Fruit fly (Drosophila melanogaster): ENCODE data around the gene CG1637.

The CG1637 gene

DNA sequence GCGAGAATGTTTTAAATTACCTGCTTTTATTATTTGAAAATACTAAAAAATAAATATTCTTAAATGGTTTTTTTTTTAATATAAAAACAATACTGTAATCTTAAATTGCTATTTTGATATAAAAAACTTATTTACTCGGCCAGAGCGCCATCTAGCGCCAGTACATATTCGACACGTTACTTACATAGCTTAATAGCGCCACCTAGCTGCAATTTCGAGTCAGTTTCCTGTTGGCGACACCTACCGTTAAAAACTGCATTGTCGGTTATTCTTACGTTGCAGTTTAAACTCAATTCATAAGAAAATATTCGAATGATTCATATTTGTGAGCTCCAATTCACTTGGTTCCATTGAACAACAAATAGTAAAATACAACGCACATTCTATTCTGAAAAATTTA lies 45.3 kb downstream of the CG1637 start:
- peak; percentile 77 for TF ChIP-seq ovo (GFP tag; optimal IDR thresholded peaks at IDR 0.05)
- no peak for TF ChIP-seq CG7045 (GFP tag; optimal IDR thresholded peaks at IDR 0.05)
- TF ChIP-seq CG11617 (GFP tag; optimal IDR thresholded peaks at IDR 0.05), result peak; percentile 20
- TF ChIP-seq Hr96 (GFP tag; optimal IDR thresholded peaks at IDR 0.05), result peak; percentile 69
- TF ChIP-seq toe (GFP tag; optimal IDR thresholded peaks at IDR 0.05), result peak; percentile 37
- peak; percentile 86 for TF ChIP-seq CG1620 (GFP tag; optimal IDR thresholded peaks at IDR 0.05)
- TF ChIP-seq pad (GFP tag; optimal IDR thresholded peaks at IDR 0.05), result peak; percentile 57
- TF ChIP-seq cic (GFP tag; optimal IDR thresholded peaks at IDR 0.05), result no peak
- no peak for TF ChIP-seq kay (GFP tag; ENCODE audit: borderline replicate concordance)
- no peak for TF ChIP-seq CG33017 (tag; optimal IDR thresholded peaks at IDR 0.05)
- TF ChIP-seq Crg-1 (GFP tag; optimal IDR thresholded peaks at IDR 0.05), result peak; percentile 58
- TF ChIP-seq Mnt (GFP tag; optimal IDR thresholded peaks at IDR 0.05), result peak; percentile 62
- peak; percentile 77 for TF ChIP-seq tj (GFP tag; optimal IDR thresholded peaks at IDR 0.05)
- TF ChIP-seq CG14711 (tag; optimal IDR thresholded peaks at IDR 0.05), result peak; percentile 37
- TF ChIP-seq bab1 (GFP tag; optimal IDR thresholded peaks at IDR 0.05), result peak; percentile 78
- no peak for TF ChIP-seq Clk (GFP tag; optimal IDR thresholded peaks at IDR 0.05)
- TF ChIP-seq CG5204 (GFP tag; optimal IDR thresholded peaks at IDR 0.05), result peak; percentile 29
- peak; percentile 67 for TF ChIP-seq CG7101 (tag; optimal IDR thresholded peaks at IDR 0.05)

DNA sequence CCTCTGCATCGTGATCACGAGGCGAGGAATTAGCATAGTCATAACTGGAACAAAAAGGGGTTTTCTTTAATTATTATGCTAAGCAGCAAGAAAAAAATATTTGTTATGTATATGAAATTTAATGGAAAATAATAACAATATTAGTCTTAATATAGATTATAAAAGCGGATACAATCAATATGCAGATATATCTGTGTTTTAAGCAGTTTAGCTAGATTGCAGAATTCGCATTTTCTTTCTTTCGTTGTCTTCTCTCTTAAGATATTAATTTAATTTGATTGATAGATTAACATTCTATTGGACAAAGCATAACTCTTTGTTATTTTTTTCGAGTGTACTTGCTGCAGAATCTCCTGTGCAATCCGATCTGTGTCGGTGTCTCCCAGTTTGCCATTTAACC lies 50.4 kb downstream of the CG1637 start:
- no peak for TF ChIP-seq bab1 (GFP tag; optimal IDR thresholded peaks at IDR 0.05)
- TF ChIP-seq kay (GFP tag; ENCODE audit: borderline replicate concordance), result no peak
- TF ChIP-seq toe (GFP tag; optimal IDR thresholded peaks at IDR 0.05), result no peak
- TF ChIP-seq CG12768 (GFP tag; optimal IDR thresholded peaks at IDR 0.05), result no peak
- TF ChIP-seq tj (GFP tag; optimal IDR thresholded peaks at IDR 0.05), result no peak
- no peak for TF ChIP-seq Mnt (GFP tag; optimal IDR thresholded peaks at IDR 0.05)
- no peak for TF ChIP-seq cic (GFP tag; optimal IDR thresholded peaks at IDR 0.05)
- no peak for TF ChIP-seq Hr96 (GFP tag; optimal IDR thresholded peaks at IDR 0.05)
- no peak for TF ChIP-seq ovo (GFP tag; optimal IDR thresholded peaks at IDR 0.05)
- no peak for TF ChIP-seq pad (GFP tag; optimal IDR thresholded peaks at IDR 0.05)
- TF ChIP-seq CG7045 (GFP tag; optimal IDR thresholded peaks at IDR 0.05), result no peak
- TF ChIP-seq CG11617 (GFP tag; optimal IDR thresholded peaks at IDR 0.05), result no peak
- TF ChIP-seq CG5204 (GFP tag; optimal IDR thresholded peaks at IDR 0.05), result no peak
- no peak for TF ChIP-seq Crg-1 (GFP tag; optimal IDR thresholded peaks at IDR 0.05)
- TF ChIP-seq CG14711 (tag; optimal IDR thresholded peaks at IDR 0.05), result no peak
- no peak for TF ChIP-seq cnc (optimal IDR thresholded peaks at IDR 0.05)
- no peak for TF ChIP-seq Clk (GFP tag; optimal IDR thresholded peaks at IDR 0.05)

DNA sequence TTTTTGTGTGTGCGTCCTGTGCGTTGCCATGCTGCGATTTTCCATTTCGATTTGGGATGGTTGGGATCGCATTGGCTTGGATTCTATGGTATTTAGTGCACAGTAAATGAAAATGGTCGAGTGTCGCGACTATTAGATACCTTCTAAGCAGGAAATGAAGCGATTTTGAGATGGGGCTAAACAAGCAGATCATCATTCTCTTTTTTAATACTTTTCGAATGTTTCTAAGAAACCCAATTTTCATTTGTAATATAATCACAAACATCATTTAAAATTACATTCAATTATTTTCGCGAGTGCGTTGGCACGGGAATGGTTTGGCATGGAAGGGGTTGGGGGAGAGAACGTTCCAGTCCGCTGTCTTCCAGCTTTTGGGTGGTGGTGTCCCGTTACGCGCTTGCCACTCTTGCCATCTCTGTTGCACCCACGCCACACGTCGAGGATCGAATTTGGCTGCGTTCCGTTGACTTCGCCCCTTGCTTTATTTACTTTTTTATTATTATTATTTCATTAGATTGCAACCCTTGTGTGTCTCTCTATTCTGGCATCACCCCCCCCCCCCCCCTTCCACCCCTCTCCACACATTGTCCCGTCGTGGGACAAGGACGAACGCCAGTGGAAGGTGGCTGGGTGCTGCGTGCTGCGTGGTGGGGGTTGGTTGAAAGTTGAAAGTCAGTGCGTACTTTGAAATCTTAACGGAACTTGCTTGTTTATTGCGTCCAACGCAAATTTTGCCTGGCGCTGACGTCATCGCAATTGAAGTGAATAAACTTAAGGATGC lies 52.2 kb downstream of the CG1637 start:
- TF ChIP-seq ovo (GFP tag; optimal IDR thresholded peaks at IDR 0.05) (no peak), toe (GFP tag; optimal IDR thresholded peaks at IDR 0.05) (no peak), pad (GFP tag; optimal IDR thresholded peaks at IDR 0.05) (no peak), Clk (GFP tag; optimal IDR thresholded peaks at IDR 0.05) (no peak), CG5204 (GFP tag; optimal IDR thresholded peaks at IDR 0.05) (no peak), CG33017 (tag; optimal IDR thresholded peaks at IDR 0.05) (no peak), CG7101 (tag; optimal IDR thresholded peaks at IDR 0.05) (no peak), CG14711 (tag; optimal IDR thresholded peaks at IDR 0.05) (no peak), Crg-1 (GFP tag; optimal IDR thresholded peaks at IDR 0.05) (no peak), CG12768 (GFP tag; optimal IDR thresholded peaks at IDR 0.05) (no peak), Hr96 (GFP tag; optimal IDR thresholded peaks at IDR 0.05) (no peak), bab1 (GFP tag; optimal IDR thresholded peaks at IDR 0.05) (no peak), CG7045 (GFP tag; optimal IDR thresholded peaks at IDR 0.05) (no peak), cic (GFP tag; optimal IDR thresholded peaks at IDR 0.05) (no peak), tj (GFP tag; optimal IDR thresholded peaks at IDR 0.05) (no peak), kay (GFP tag; ENCODE audit: borderline replicate concordance) (no peak), CG11617 (GFP tag; optimal IDR thresholded peaks at IDR 0.05) (no peak)

DNA sequence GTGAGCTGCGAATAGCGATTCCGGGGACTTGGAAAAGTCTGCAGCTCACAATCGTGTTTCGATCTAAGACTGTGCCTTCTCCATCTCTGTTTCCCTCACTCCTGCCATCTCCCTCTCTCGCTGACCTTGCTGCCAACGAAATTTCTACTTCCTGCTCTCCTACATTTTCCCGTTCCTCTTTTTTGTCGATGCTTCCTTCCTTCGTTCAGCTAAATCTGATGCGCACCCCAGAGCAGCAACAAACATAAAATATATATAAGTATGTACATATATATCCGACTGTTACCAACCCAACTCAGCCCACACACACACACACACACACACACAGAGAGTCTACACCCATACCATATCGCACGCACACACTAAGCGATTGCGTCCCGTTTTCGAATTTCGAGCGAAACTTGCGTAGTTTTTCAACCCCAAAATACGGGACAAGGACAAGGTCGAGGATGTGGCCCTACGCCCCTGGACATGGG lies 53.4 kb downstream of the CG1637 start, which contains the start of gene Imp:
TSS of gene Imp (minus strand) at position 51 of the 476 bp plus-strand sequence.
- TF ChIP-seq ovo (GFP tag; optimal IDR thresholded peaks at IDR 0.05) (no peak), CG33017 (tag; optimal IDR thresholded peaks at IDR 0.05) (no peak), Hr96 (GFP tag; optimal IDR thresholded peaks at IDR 0.05) (no peak), Mnt (GFP tag; optimal IDR thresholded peaks at IDR 0.05) (no peak), CG7045 (GFP tag; optimal IDR thresholded peaks at IDR 0.05) (no peak), Clk (GFP tag; optimal IDR thresholded peaks at IDR 0.05) (no peak), kay (GFP tag; ENCODE audit: borderline replicate concordance) (no peak), CG14711 (tag; optimal IDR thresholded peaks at IDR 0.05) (no peak), CG5204 (GFP tag; optimal IDR thresholded peaks at IDR 0.05) (no peak), CG11617 (GFP tag; optimal IDR thresholded peaks at IDR 0.05) (no peak), toe (GFP tag; optimal IDR thresholded peaks at IDR 0.05) (no peak), CG7101 (tag; optimal IDR thresholded peaks at IDR 0.05) (no peak), Crg-1 (GFP tag; optimal IDR thresholded peaks at IDR 0.05) (no peak), cic (GFP tag; optimal IDR thresholded peaks at IDR 0.05) (no peak), CG1620 (GFP tag; optimal IDR thresholded peaks at IDR 0.05) (no peak), tj (GFP tag; optimal IDR thresholded peaks at IDR 0.05) (no peak), cnc (optimal IDR thresholded peaks at IDR 0.05) (no peak), pad (GFP tag; optimal IDR thresholded peaks at IDR 0.05) (no peak)

DNA sequence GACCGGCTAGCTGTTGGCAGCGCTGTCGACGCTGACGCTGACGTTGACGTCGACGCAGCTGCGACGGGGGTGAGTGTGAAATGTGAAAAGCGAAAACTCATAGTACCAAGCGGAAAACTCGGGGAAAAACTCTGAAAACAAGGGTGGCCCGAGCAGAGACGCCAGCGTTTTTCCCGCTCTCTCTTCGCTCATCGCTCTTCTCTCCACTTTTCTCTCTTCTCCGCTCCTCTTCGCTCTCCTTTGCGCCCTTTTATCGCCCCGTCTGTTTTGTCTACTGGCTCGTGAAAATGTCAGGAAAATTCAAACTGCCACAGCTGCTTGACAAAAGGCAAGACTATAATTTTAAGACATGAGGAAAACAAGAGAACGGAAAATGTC lies 54.3 kb downstream of the CG1637 start:
- TF ChIP-seq pad (GFP tag; optimal IDR thresholded peaks at IDR 0.05) (no peak), CG14711 (tag; optimal IDR thresholded peaks at IDR 0.05) (no peak), CG5204 (GFP tag; optimal IDR thresholded peaks at IDR 0.05) (no peak), cic (GFP tag; optimal IDR thresholded peaks at IDR 0.05) (no peak), Hr96 (GFP tag; optimal IDR thresholded peaks at IDR 0.05) (no peak), CG11617 (GFP tag; optimal IDR thresholded peaks at IDR 0.05) (no peak), cnc (optimal IDR thresholded peaks at IDR 0.05) (no peak), toe (GFP tag; optimal IDR thresholded peaks at IDR 0.05) (no peak), tj (GFP tag; optimal IDR thresholded peaks at IDR 0.05) (no peak), Clk (GFP tag; optimal IDR thresholded peaks at IDR 0.05) (no peak), CG1620 (GFP tag; optimal IDR thresholded peaks at IDR 0.05) (no peak)
